Fruit fly (Drosophila melanogaster): ENCODE data around the gene MICU1.

MICU1 gene

dm6 chr2L:7148086-7148485 lies 33.9 kb upstream of the MICU1 start (continued):
- TF ChIP-seq Hr51 (GFP tag; optimal IDR thresholded peaks at IDR 0.05) (peak; percentile 34 to 92), zen2 (GFP tag; IDR thresholded peaks at IDR 0.05; ENCODE audit: partially characterized antibody) (no peak), CG8765 (GFP tag; IDR thresholded peaks at IDR 0.05) (no peak), CG4730 (GFP tag; IDR thresholded peaks at IDR 0.05) (peak; percentile 40; the same call in 1 of the 2 replicates), CG11560 (tag; IDR thresholded peaks at IDR 0.05) (no peak), Hr39 (optimal IDR thresholded peaks at IDR 0.05) (no peak), ftz-f1 (GFP tag; optimal IDR thresholded peaks at IDR 0.05) (no peak), pzg (GFP tag; optimal IDR thresholded peaks at IDR 0.05) (no peak), bbx (GFP tag; IDR thresholded peaks at IDR 0.05; ENCODE audit: partially characterized antibody) (no peak), fd3F (GFP tag; optimal IDR thresholded peaks at IDR 0.05) (peak; percentile 47), CG18619 (GFP tag; optimal IDR thresholded peaks at IDR 0.05) (peak; percentile 43), Opbp (GFP tag; IDR thresholded peaks at IDR 0.05; ENCODE audit: partially characterized antibody) (no peak), pho (GFP tag; optimal IDR thresholded peaks at IDR 0.05) (peak; percentile 5), nmo (GFP tag; optimal IDR thresholded peaks at IDR 0.05) (peak; percentile 90), NFAT (GFP tag; IDR thresholded peaks at IDR 0.05) (no peak), Sin3A (optimal IDR thresholded peaks at IDR 0.05) (no peak), TFAM (GFP tag; optimal IDR thresholded peaks at IDR 0.05) (peak; percentile 4), salm (tag; optimal IDR thresholded peaks at IDR 0.05) (peak; percentile 62), GATAe (GFP tag; conservative IDR thresholded peaks at IDR 0.05) (no peak), Eip74EF (GFP tag; optimal IDR thresholded peaks at IDR 0.05) (peak in 1 of 2 experiments; percentile 78), CG9727 (GFP tag; optimal IDR thresholded peaks at IDR 0.05) (peak; percentile 73), Gsc (GFP tag; IDR thresholded peaks at IDR 0.05) (peak; percentile 7; the same call in 1 of the 2 replicates), Xrp1 (GFP tag; IDR thresholded peaks at IDR 0.05) (peak; percentile 81), slp2 (GFP tag; optimal IDR thresholded peaks at IDR 0.05) (peak; percentile 73), CG18764 (GFP tag; optimal IDR thresholded peaks at IDR 0.05) (peak; percentile 52), CG15269 (tag; optimal IDR thresholded peaks at IDR 0.05) (peak; percentile 84), CG10321 (GFP tag; IDR thresholded peaks at IDR 0.05) (no peak), CG12236 (GFP tag; optimal IDR thresholded peaks at IDR 0.05) (peak; percentile 75), sens-2 (GFP tag; IDR thresholded peaks at IDR 0.05) (no peak), Hsf (GFP tag; optimal IDR thresholded peaks at IDR 0.05) (peak; percentile 79), CG4820 (GFP tag; optimal IDR thresholded peaks at IDR 0.05) (peak; percentile 79), CG12391 (tag; optimal IDR thresholded peaks at IDR 0.05) (peak; percentile 82), HLH3B (GFP tag; IDR thresholded peaks at IDR 0.05) (peak; percentile 79), Aef1 (GFP tag; IDR thresholded peaks at IDR 0.05) (peak; percentile 53; the same call in 2 of the 3 replicates), CG13424 (tag; optimal IDR thresholded peaks at IDR 0.05) (peak; percentile 79), fu2 (GFP tag; optimal IDR thresholded peaks at IDR 0.05) (peak; percentile 30), br (optimal IDR thresholded peaks at IDR 0.05) (no peak), luna (GFP tag; optimal IDR thresholded peaks at IDR 0.05) (no peak), chinmo (GFP tag; IDR thresholded peaks at IDR 0.05; ENCODE audit: partially characterized antibody) (no peak), CG31224 (GFP tag; IDR thresholded peaks at IDR 0.05) (no peak), Bgb (GFP tag; IDR thresholded peaks at IDR 0.05; ENCODE audit: partially characterized antibody) (no peak), Six4 (GFP tag; optimal IDR thresholded peaks at IDR 0.05) (peak; percentile 77), sc (optimal IDR thresholded peaks at IDR 0.05) (no peak), sc (GFP tag; optimal IDR thresholded peaks at IDR 0.05) (peak; percentile 74), Atf6 (GFP tag; IDR thresholded peaks at IDR 0.05) (peak; percentile 41; the same call in 1 of the 2 replicates), CG10543 (GFP tag; optimal IDR thresholded peaks at IDR 0.05) (no peak), Usf (GFP tag; optimal IDR thresholded peaks at IDR 0.05) (peak; percentile 3), exex (tag; optimal IDR thresholded peaks at IDR 0.05) (no peak), Rx (GFP tag; IDR thresholded peaks at IDR 0.05) (peak; percentile 63), Lhr (GFP tag; optimal IDR thresholded peaks at IDR 0.05) (peak; percentile 38), CG18262 (tag; optimal IDR thresholded peaks at IDR 0.05) (peak; percentile 89), CG2889 (GFP tag; IDR thresholded peaks at IDR 0.05) (no peak)
